Fruit fly (Drosophila melanogaster) whole organism, adult: ENCODE results near the gene h-cup.

Experiments
- CG14711 ChIP-seq: fragments of 200-800 bp; sonication (Bioruptor generic); optimal IDR thresholded peaks from 2 replicates; lab custom pipeline; 2018; ENCODE audit warnings: missing biosample characterization, mild to moderate bottlenecking, missing genetic modification characterization, moderate library complexity
- CG33017 ChIP-seq: fragments of 200-800 bp; sonication (Bioruptor generic); optimal IDR thresholded peaks from 2 replicates; lab custom pipeline; 2018; ENCODE audit warnings: missing biosample characterization, mild to moderate bottlenecking, missing genetic modification characterization, moderate library complexity
- CG5204 ChIP-seq: fragments of 200-800 bp; sonication (Bioruptor generic); optimal IDR thresholded peaks from 2 replicates; lab custom pipeline; 2016; ENCODE audit warnings: missing biosample characterization, missing genetic modification characterization
- CG7045 ChIP-seq: fragments of 200-800 bp; sonication (Bioruptor generic); optimal IDR thresholded peaks from 2 replicates; lab custom pipeline; 2017; ENCODE audit warnings: missing biosample characterization, mild to moderate bottlenecking, missing genetic modification characterization
- CG7101 ChIP-seq: fragments of 200-800 bp; sonication (Bioruptor generic); optimal IDR thresholded peaks from 2 replicates; lab custom pipeline; 2018; ENCODE audit warnings: missing biosample characterization, mild to moderate bottlenecking, missing genetic modification characterization, moderate library complexity
- Hr96 ChIP-seq: fragments of 200-800 bp; sonication (Bioruptor generic); optimal IDR thresholded peaks from 2 replicates; lab custom pipeline; 2016; ENCODE audit warnings: missing biosample characterization, missing genetic modification characterization
- cic ChIP-seq: fragments of 200-800 bp; sonication (Bioruptor generic); optimal IDR thresholded peaks from 2 replicates; lab custom pipeline; 2017; ENCODE audit warnings: missing biosample characterization, mild to moderate bottlenecking, missing genetic modification characterization, moderate library complexity
- kay ChIP-seq: fragments of 200-800 bp; sonication (Bioruptor generic); peaks from one replicate; lab custom pipeline; 2016; ENCODE audit warnings: missing biosample characterization, missing genetic modification characterization, borderline replicate concordance
- tj ChIP-seq: fragments of 200-800 bp; sonication (Bioruptor generic); optimal IDR thresholded peaks from 3 replicates; lab custom pipeline; 2017; ENCODE audit warnings: missing biosample characterization, mild to moderate bottlenecking, missing genetic modification characterization, moderate library complexity
- toe ChIP-seq: fragments of 200-800 bp; sonication (Bioruptor generic); optimal IDR thresholded peaks from 2 replicates; lab custom pipeline; 2016; ENCODE audit warnings: missing biosample characterization, missing genetic modification characterization

dm6 chr3R:15354019-15354418 lies 28.7 kb downstream of the h-cup start:
- TF ChIP-seq tj (no peak), kay (GFP tag; lab: Kevin White, UChicago) (no peak), Hr96 (GFP tag; lab: Kevin White, UChicago) (no peak), CG5204 (GFP tag; lab: Kevin White, UChicago) (no peak), CG7045 (GFP tag; lab: Kevin White, UChicago) (no peak), cic (GFP tag; lab: Kevin White, UChicago) (no peak), CG14711 (tag; lab: Kevin White, UChicago) (no peak), CG7101 (tag; lab: Kevin White, UChicago) (no peak), CG33017 (no peak), toe (no peak)
